Fruit fly (Drosophila melanogaster) whole organism, embryonic: ENCODE data around the gene CG43880.

Experiments used
- Bdp1 ChIP-seq: fragments of 200-800 bp; sonication (Bioruptor generic); optimal IDR thresholded peaks from 3 replicates; lab custom pipeline; 2016; ENCODE audit warnings: missing biosample characterization, missing genetic modification characterization
- BtbVII ChIP-seq: fragments of 200-800 bp; sonication (Bioruptor generic); optimal IDR thresholded peaks from 3 replicates; lab custom pipeline; 2017; ENCODE audit warnings: missing biosample characterization, mild to moderate bottlenecking, missing genetic modification characterization
- CG1024 ChIP-seq: fragments of 200-800 bp; sonication (Bioruptor generic); IDR thresholded peaks from 2 replicates; pipeline ENCODE4 v1.3.6; 2022; ENCODE audit warnings: missing biosample characterization, missing genetic modification characterization
- CG11560 ChIP-seq: fragments of 200-800 bp; sonication (Bioruptor generic); IDR thresholded peaks from 3 replicates; pipeline ENCODE4 v1.3.6; 2022; ENCODE audit warnings: missing biosample characterization, missing genetic modification characterization
- CG12219 ChIP-seq: fragments of 200-800 bp; sonication (Bioruptor generic); optimal IDR thresholded peaks from 3 replicates; lab custom pipeline; 2018; ENCODE audit warnings: missing biosample characterization, mild to moderate bottlenecking, missing genetic modification characterization
- CG12299 ChIP-seq: fragments of 200-800 bp; sonication (Bioruptor generic); optimal IDR thresholded peaks from 2 replicates; lab custom pipeline; 2018; ENCODE audit warnings: missing biosample characterization, mild to moderate bottlenecking, missing genetic modification characterization
- CG1233 ChIP-seq: fragments of 200-800 bp; sonication (Bioruptor generic); optimal IDR thresholded peaks from 4 replicates; lab custom pipeline; 2018; ENCODE audit warnings: missing biosample characterization, mild to moderate bottlenecking, missing genetic modification characterization
- CG12744 ChIP-seq: fragments of 200-800 bp; sonication (Bioruptor generic); optimal IDR thresholded peaks from 2 replicates; lab custom pipeline; 2016; ENCODE audit warnings: missing biosample characterization, missing genetic modification characterization
- CG12769 ChIP-seq: fragments of 200-800 bp; sonication (Bioruptor generic); optimal IDR thresholded peaks from 2 replicates; lab custom pipeline; 2019; ENCODE audit warnings: missing biosample characterization, mild to moderate bottlenecking, missing genetic modification characterization, moderate library complexity
- CG13123 ChIP-seq: fragments of 200-800 bp; sonication (Bioruptor generic); optimal IDR thresholded peaks from 2 replicates; lab custom pipeline; 2016; ENCODE audit warnings: missing biosample characterization, missing genetic modification characterization
- CG14014 ChIP-seq: fragments of 200-800 bp; sonication (Bioruptor generic); IDR thresholded peaks from 2 replicates; pipeline ENCODE4 v1.3.6; 2022; ENCODE audit warnings: missing biosample characterization, missing genetic modification characterization
- CG14050 ChIP-seq: fragments of 200-800 bp; sonication (Bioruptor generic); IDR thresholded peaks from 3 replicates; pipeline ENCODE4 v1.3.6; 2022; ENCODE audit warnings: missing biosample characterization, missing genetic modification characterization
- CG2116 ChIP-seq: fragments of 200-800 bp; sonication (Bioruptor generic); optimal IDR thresholded peaks from 3 replicates; lab custom pipeline; 2018; ENCODE audit warnings: missing biosample characterization, mild to moderate bottlenecking, missing genetic modification characterization
- CG2202 ChIP-seq: fragments of 200-800 bp; sonication (Bioruptor generic); optimal IDR thresholded peaks from 2 replicates; lab custom pipeline; 2018; ENCODE audit warnings: missing biosample characterization, mild to moderate bottlenecking, missing genetic modification characterization
- CG30020 ChIP-seq: fragments of 200-800 bp; optimal IDR thresholded peaks from 2 replicates; lab custom pipeline; 2019; ENCODE audit warnings: missing biosample characterization, mild to moderate bottlenecking, missing genetic modification characterization, moderate library complexity
- CG30403 ChIP-seq: fragments of 200-800 bp; sonication (Bioruptor generic); optimal IDR thresholded peaks from 3 replicates; lab custom pipeline; 2016; ENCODE audit warnings: missing biosample characterization, missing genetic modification characterization
- CG31224 ChIP-seq: fragments of 200-800 bp; sonication (Bioruptor generic); IDR thresholded peaks from 2 replicates; pipeline ENCODE4 v1.3.6; 2022; ENCODE audit warnings: missing biosample characterization, missing genetic modification characterization
- CG33213 ChIP-seq: fragments of 200-800 bp; sonication (Bioruptor generic); optimal IDR thresholded peaks from 3 replicates; lab custom pipeline; 2016; ENCODE audit warnings: missing biosample characterization, missing genetic modification characterization
- CG4360 ChIP-seq: fragments of 200-800 bp; sonication (Bioruptor generic); IDR thresholded peaks from 2 replicates; pipeline ENCODE4 v1.3.6; 2022; ENCODE audit warnings: missing biosample characterization, missing genetic modification characterization
- CG4617 ChIP-seq: fragments of 200-800 bp; sonication (Bioruptor generic); optimal IDR thresholded peaks from 3 replicates; lab custom pipeline; 2016; ENCODE audit warnings: missing biosample characterization, missing genetic modification characterization, borderline replicate concordance
- CG4730 ChIP-seq: fragments of 200-800 bp; sonication (Bioruptor generic); IDR thresholded peaks from 2 replicates; pipeline ENCODE4 v1.3.6; 2022; ENCODE audit warnings: missing biosample characterization, missing genetic modification characterization
- CG8388 ChIP-seq: fragments of 200-800 bp; sonication (Bioruptor generic); optimal IDR thresholded peaks from 2 replicates; lab custom pipeline; 2019; ENCODE audit warnings: missing biosample characterization, mild to moderate bottlenecking, missing genetic modification characterization, moderate library complexity
- CG9437 ChIP-seq: fragments of 200-800 bp; sonication (Bioruptor generic); optimal IDR thresholded peaks from 2 replicates; lab custom pipeline; 2018; ENCODE audit warnings: missing biosample characterization, mild to moderate bottlenecking, missing genetic modification characterization
- CkIIα-i1 ChIP-seq: fragments of 200-800 bp; sonication (Bioruptor generic); IDR thresholded peaks from 2 replicates; pipeline ENCODE4 v1.3.6; 2022; ENCODE audit warnings: missing biosample characterization, missing genetic modification characterization
- E2f1 ChIP-seq: fragments of 200-800 bp; sonication (Bioruptor generic); IDR thresholded peaks from 2 replicates; pipeline ENCODE4 v1.3.6; 2022; ENCODE audit warnings: missing biosample characterization, missing genetic modification characterization
- Fer1 ChIP-seq: fragments of 200-800 bp; sonication (Bioruptor generic); optimal IDR thresholded peaks from 2 replicates; lab custom pipeline; 2017; ENCODE audit warnings: missing biosample characterization, mild to moderate bottlenecking, missing genetic modification characterization
- MBD-R2 ChIP-seq: fragments of 200-800 bp; sonication (Bioruptor generic); IDR thresholded peaks from 2 replicates; pipeline ENCODE4 v1.3.6; 2022; ENCODE audit warnings: missing biosample characterization, missing genetic modification characterization
- NK7.1 ChIP-seq: fragments of 200-800 bp; sonication (Bioruptor generic); optimal IDR thresholded peaks from 3 replicates; lab custom pipeline; 2016; ENCODE audit warnings: missing biosample characterization, missing genetic modification characterization
- Optix ChIP-seq: fragments of 200-800 bp; sonication (Bioruptor generic); IDR thresholded peaks from 3 replicates; pipeline ENCODE4 v1.3.6; 2022; ENCODE audit warnings: missing biosample characterization, missing genetic modification characterization
- Side ChIP-seq: fragments of 200-800 bp; sonication (Bioruptor generic); optimal IDR thresholded peaks from 2 replicates; lab custom pipeline; 2016; ENCODE audit warnings: missing biosample characterization, missing genetic modification characterization
- Ssrp ChIP-seq: fragments of 200-800 bp; sonication (Bioruptor generic); optimal IDR thresholded peaks from 2 replicates; lab custom pipeline; 2018; ENCODE audit warnings: missing biosample characterization, mild to moderate bottlenecking, missing genetic modification characterization, moderate library complexity
- Taf1 ChIP-seq: fragments of 200-800 bp; sonication (Bioruptor generic); IDR thresholded peaks from 2 replicates; pipeline ENCODE4 v1.3.6; 2022; ENCODE audit warnings: missing biosample characterization, missing genetic modification characterization
- Tbp ChIP-seq: fragments of >200 bp; optimal IDR thresholded peaks from 2 replicates; lab custom pipeline; 2018; ENCODE audit warnings: missing biosample characterization, missing genetic modification characterization
- Xbp1 ChIP-seq: fragments of 200-800 bp; sonication (Bioruptor generic); optimal IDR thresholded peaks from 3 replicates; lab custom pipeline; 2016; ENCODE audit warnings: missing biosample characterization, mild to moderate bottlenecking, missing genetic modification characterization
- ab ChIP-seq: fragments of 200-800 bp; sonication (Bioruptor generic); optimal IDR thresholded peaks from 2 replicates; lab custom pipeline; 2016; ENCODE audit warnings: missing biosample characterization, missing genetic modification characterization
- ara ChIP-seq: fragments of 200-800 bp; sonication (Bioruptor generic); IDR thresholded peaks from 2 replicates; pipeline ENCODE4 v1.3.6; 2022; ENCODE audit warnings: missing biosample characterization, missing genetic modification characterization
- ato ChIP-seq: fragments of 200-800 bp; sonication (Bioruptor generic); IDR thresholded peaks from 2 replicates; pipeline ENCODE4 v1.3.6; 2022; ENCODE audit warnings: missing biosample characterization, missing genetic modification characterization; ENCODE audit not compliant: partially characterized antibody
- cad ChIP-seq: fragments of >200 bp; optimal IDR thresholded peaks from 2 replicates; lab custom pipeline; 2017; ENCODE audit warnings: missing biosample characterization, missing genetic modification characterization
- da ChIP-seq: fragments of 200-800 bp; sonication (Bioruptor generic); optimal IDR thresholded peaks from 2 replicates; lab custom pipeline; 2016; ENCODE audit warnings: missing biosample characterization, missing genetic modification characterization
- dm ChIP-seq: fragments of 200-800 bp; sonication (Bioruptor generic); optimal IDR thresholded peaks from 3 replicates; lab custom pipeline; 2016; ENCODE audit warnings: missing biosample characterization, missing genetic modification characterization
- dmrt11E ChIP-seq: fragments of 200-800 bp; sonication (Bioruptor generic); optimal IDR thresholded peaks from 3 replicates; lab custom pipeline; 2018; ENCODE audit warnings: missing biosample characterization, mild to moderate bottlenecking, missing genetic modification characterization, moderate library complexity
- eve ChIP-seq, 2 experiments: fragments of >200 bp; optimal IDR thresholded peaks; 2 replicates each; lab custom pipeline; 2017; ENCODE audit warnings: missing biosample characterization in 2 of 2, missing genetic modification characterization in 2 of 2
- fd102C ChIP-seq: fragments of 200-800 bp; sonication (Bioruptor generic); optimal IDR thresholded peaks from 2 replicates; lab custom pipeline; 2018; ENCODE audit warnings: missing biosample characterization, mild to moderate bottlenecking, missing genetic modification characterization, moderate library complexity
- hth ChIP-seq: fragments of >200 bp; optimal IDR thresholded peaks from 2 replicates; lab custom pipeline; 2017; ENCODE audit warnings: inconsistent platforms
- lab ChIP-seq: fragments of 200-800 bp; sonication (Bioruptor generic); optimal IDR thresholded peaks from 3 replicates; lab custom pipeline; 2017; ENCODE audit warnings: missing biosample characterization, missing genetic modification characterization, mild to moderate bottlenecking, moderate library complexity, missing genetic modification reagents
- nom ChIP-seq: fragments of 200-800 bp; sonication (Bioruptor generic); optimal IDR thresholded peaks from 2 replicates; lab custom pipeline; 2017; ENCODE audit warnings: missing biosample characterization, missing genetic modification characterization, mild to moderate bottlenecking, moderate library complexity, missing genetic modification reagents
- pita ChIP-seq: fragments of 200-800 bp; sonication (Bioruptor generic); optimal IDR thresholded peaks from 2 replicates; lab custom pipeline; 2017; ENCODE audit warnings: missing biosample characterization, mild to moderate bottlenecking, missing genetic modification characterization
- prd ChIP-seq, 3 experiments: fragments of >200 bp in 2 of 3; fragments of 200-800 bp in 1 of 3; sonication (Bioruptor generic) in 1 of 3; optimal IDR thresholded peaks in 2 of 3; IDR thresholded peaks in 1 of 3; 2 replicates in 2 of 3; 3 replicates in 1 of 3; pipeline versions ENCODE4 v1.3.6 to Lab custom; 2017 to 2022; ENCODE audit warnings: missing biosample characterization in 1 of 3, missing genetic modification characterization in 1 of 3
- sens ChIP-seq: fragments of 200-800 bp; sonication (Bioruptor generic); peaks from one replicate; lab custom pipeline; 2016; ENCODE audit warnings: missing biosample characterization, missing genetic modification characterization
- sima ChIP-seq: fragments of 200-800 bp; sonication (Bioruptor generic); optimal IDR thresholded peaks from 2 replicates; lab custom pipeline; 2016; ENCODE audit warnings: missing biosample characterization, missing genetic modification characterization
- sr ChIP-seq: fragments of 200-800 bp; sonication (Bioruptor generic); IDR thresholded peaks from 3 replicates; pipeline ENCODE4 v1.3.6; 2022; ENCODE audit warnings: missing biosample characterization, missing genetic modification characterization
- tna ChIP-seq: fragments of 200-800 bp; sonication (Bioruptor generic); IDR thresholded peaks from 2 replicates; pipeline ENCODE4 v1.3.6; 2022; ENCODE audit warnings: missing biosample characterization, missing genetic modification characterization; ENCODE audit not compliant: partially characterized antibody

Gene CG43880

DNA sequence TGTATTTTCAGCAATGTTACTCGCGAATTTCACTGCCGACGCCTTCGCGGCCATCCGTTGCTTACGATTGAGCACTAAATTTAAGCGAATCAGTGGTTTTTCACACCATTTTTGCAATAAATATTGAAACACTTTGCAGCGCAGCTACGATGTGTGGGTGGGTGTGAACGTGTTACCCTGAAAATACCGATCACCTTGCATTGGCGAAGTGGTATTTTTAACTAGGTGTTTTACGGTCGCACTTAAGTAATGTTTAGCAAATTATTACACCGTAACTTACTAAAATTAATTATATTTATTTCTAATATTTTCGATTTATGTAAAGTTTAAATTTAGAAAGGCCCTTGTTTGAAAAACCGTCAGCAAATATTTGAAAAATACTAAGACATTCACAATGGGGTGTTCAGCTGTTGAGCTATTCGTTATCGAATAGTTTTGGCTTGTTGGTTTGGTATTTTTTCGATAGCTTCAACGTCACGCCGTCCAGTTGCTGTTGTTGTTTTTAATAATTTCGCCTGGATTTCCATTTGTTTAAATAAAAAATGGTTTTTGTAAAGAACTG is 10.1 kb downstream of the CG43880 start, which contains the start of the genes syd and Srp9 (continued):
- TF ChIP-seq eve (GFP tag; optimal IDR thresholded peaks at IDR 0.05; lab: Kevin White, UChicago) (no peak), ab (no peak), CG4617 (peak; percentile 94), CG1024 (no peak), CG4730 (GFP tag; lab: Robert Waterston, UW) (no peak), cad (no peak), lab (no peak), CG14050 (GFP tag; lab: Robert Waterston, UW) (no peak), Fer1 (GFP tag; lab: Kevin White, UChicago) (no peak), CG11560 (tag; lab: Robert Waterston, UW) (peak; percentile 98), CG31224 (GFP tag; lab: Robert Waterston, UW) (no peak), da (GFP tag; lab: Kevin White, UChicago) (no peak), CG9437 (GFP tag; lab: Kevin White, UChicago) (no peak), tna (no peak), ato (GFP tag; lab: Robert Waterston, UW) (no peak), nom (no peak), CG30403 (GFP tag; lab: Kevin White, UChicago) (peak; percentile 5), E2f1 (GFP tag; lab: Robert Waterston, UW) (no peak), CG12744 (GFP tag; lab: Kevin White, UChicago) (no peak), CG13123 (GFP tag; lab: Kevin White, UChicago) (no peak), Tbp (GFP tag; lab: Kevin White, UChicago) (no peak), CG1233 (no peak), Taf1 (GFP tag; lab: Robert Waterston, UW) (no peak), hth (no peak), CG2116 (peak; percentile 57), Ssrp (tag; lab: Kevin White, UChicago) (no peak), Optix (GFP tag; lab: Robert Waterston, UW) (no peak), MBD-R2 (GFP tag; lab: Robert Waterston, UW) (no peak; the same call in 1 of the 2 replicates), CG33213 (GFP tag; lab: Kevin White, UChicago) (no peak), sima (GFP tag; lab: Kevin White, UChicago) (no peak), CG14014 (GFP tag; lab: Robert Waterston, UW) (no peak), prd (optimal IDR thresholded peaks at IDR 0.05; lab: Kevin White, UChicago) (no peak), prd (GFP tag; IDR thresholded peaks at IDR 0.05; lab: Robert Waterston, UW) (no peak), Side (GFP tag; lab: Kevin White, UChicago) (no peak), ara (no peak), CG2202 (no peak), CG30020 (tag; lab: Kevin White, UChicago) (peak; percentile 60), CG12219 (no peak), CG12769 (tag; lab: Kevin White, UChicago) (no peak), sr (GFP tag; lab: Robert Waterston, UW) (peak; percentile 38; the same call in 1 of the 3 replicates), sens (no peak), CG12299 (tag; lab: Kevin White, UChicago) (peak; percentile 6), BtbVII (GFP tag; lab: Kevin White, UChicago) (no peak), CG4360 (GFP tag; lab: Robert Waterston, UW) (peak; percentile 59), dm (GFP tag; lab: Kevin White, UChicago) (no peak), pita (no peak), Bdp1 (GFP tag; lab: Kevin White, UChicago) (no peak), Xbp1 (GFP tag; lab: Kevin White, UChicago) (no peak), CkIIα-i1 (GFP tag; lab: Robert Waterston, UW) (no peak), CG8388 (GFP tag; lab: Kevin White, UChicago) (no peak), fd102C (no peak), dmrt11E (tag; lab: Kevin White, UChicago) (no peak), NK7.1 (GFP tag; lab: Kevin White, UChicago) (no peak)
